Worm (Caenorhabditis elegans) whole organism, young adult: ENCODE results near the gene C05D2.8.

Experiments
- F23B12.7 ChIP-seq: sonication (generic microtip); optimal IDR thresholded peaks from 2 replicates; lab custom pipeline; 2017; ENCODE audit warnings: missing genetic modification characterization, mild to moderate bottlenecking, missing compliant biosample characterization, antibody characterized with exemption, moderate library complexity; ENCODE audit not compliant: insufficient read depth
- F52B5.7 ChIP-seq: sonication (generic microtip); optimal IDR thresholded peaks from 2 replicates; lab custom pipeline; 2016; ENCODE audit warnings: mild to moderate bottlenecking, missing genetic modification characterization, missing compliant biosample characterization
- F55B11.4 ChIP-seq: sonication (generic microtip); optimal IDR thresholded peaks from 2 replicates; lab custom pipeline; 2016; ENCODE audit warnings: missing compliant biosample characterization, missing genetic modification characterization, borderline replicate concordance; ENCODE audit not compliant: insufficient read depth
- F57A8.1 ChIP-seq: fragments of 200-800 bp; sonication (Bioruptor generic); optimal IDR thresholded peaks from 2 replicates; lab custom pipeline; 2018; ENCODE audit warnings: mild to moderate bottlenecking, missing genetic modification characterization, moderate library complexity, missing compliant biosample characterization
- K12H6.12 ChIP-seq: fragments of 200-800 bp; sonication (Bioruptor generic); optimal IDR thresholded peaks from 2 replicates; lab custom pipeline; 2018; ENCODE audit warnings: mild to moderate bottlenecking, missing genetic modification characterization, missing compliant biosample characterization
- Y53G8AR.9 ChIP-seq: fragments of 200-800 bp; sonication (Bioruptor generic); conservative IDR thresholded peaks from 2 replicates; pipeline ENCODE4 v1.3.6; 2022; ENCODE audit warnings: missing genetic modification reagents, missing genetic modification characterization, missing compliant biosample characterization
- Y67H2A.10 ChIP-seq: fragments of 200-800 bp; sonication (Bioruptor generic); conservative IDR thresholded peaks from 2 replicates; pipeline ENCODE4 v1.3.6; 2022; ENCODE audit warnings: missing genetic modification reagents, missing genetic modification characterization, missing compliant biosample characterization
- Y79H2A.3 ChIP-seq: fragments of 200-800 bp; sonication (Bioruptor generic); conservative IDR thresholded peaks from 2 replicates; pipeline ENCODE4 v1.3.6; 2022; ENCODE audit warnings: missing genetic modification reagents, missing genetic modification characterization, missing compliant biosample characterization
- Y95B8A.8 ChIP-seq: fragments of 200-800 bp; sonication (Bioruptor generic); IDR thresholded peaks from 2 replicates; pipeline ENCODE4 v1.3.6; 2022; ENCODE audit warnings: missing genetic modification reagents, missing genetic modification characterization, missing compliant biosample characterization
- athp-1 ChIP-seq: sonication (generic microtip); optimal IDR thresholded peaks from 2 replicates; lab custom pipeline; 2017; ENCODE audit warnings: mild to moderate bottlenecking, missing genetic modification characterization, missing compliant biosample characterization
- ceh-100 ChIP-seq: fragments of 200-800 bp; sonication (Bioruptor generic); IDR thresholded peaks from 2 replicates; pipeline ENCODE4 v1.3.6; 2022; ENCODE audit warnings: missing genetic modification reagents, missing genetic modification characterization, missing compliant biosample characterization
- dox-1 ChIP-seq: fragments of 200-800 bp; sonication (Bioruptor generic); IDR thresholded peaks from 2 replicates; pipeline ENCODE4 v1.3.6; 2022; ENCODE audit warnings: missing genetic modification reagents, missing genetic modification characterization, missing compliant biosample characterization
- efl-1 ChIP-seq: fragments of 150-350 bp; optimal IDR thresholded peaks from 2 replicates; lab custom pipeline; 2014; ENCODE audit warnings: missing biosample characterization, missing genetic modification reagents, missing genetic modification characterization
- ekl-4 ChIP-seq: fragments of 200-800 bp; sonication (Bioruptor generic); IDR thresholded peaks from 2 replicates; pipeline ENCODE4 v1.3.6; 2022; ENCODE audit warnings: missing genetic modification reagents, missing genetic modification characterization, missing compliant biosample characterization
- ets-4 ChIP-seq: fragments of 200-800 bp; sonication (Bioruptor generic); optimal IDR thresholded peaks from 2 replicates; lab custom pipeline; 2018; ENCODE audit warnings: mild to moderate bottlenecking, missing genetic modification characterization, missing compliant biosample characterization
- fkh-3 ChIP-seq: sonication (generic microtip); optimal IDR thresholded peaks from 2 replicates; lab custom pipeline; 2016; ENCODE audit warnings: mild to moderate bottlenecking, missing genetic modification characterization, missing compliant biosample characterization
- hmg-1.2 ChIP-seq: fragments of 200-800 bp; sonication (Bioruptor generic); IDR thresholded peaks from 2 replicates; pipeline ENCODE4 v1.3.6; 2022; ENCODE audit warnings: missing genetic modification reagents, missing genetic modification characterization, missing compliant biosample characterization
- hmg-20 ChIP-seq: fragments of 200-800 bp; sonication (Bioruptor generic); IDR thresholded peaks from 2 replicates; pipeline ENCODE4 v1.3.6; 2022; ENCODE audit warnings: missing genetic modification reagents, missing genetic modification characterization, missing compliant biosample characterization
- lin-26 ChIP-seq: fragments of 200-800 bp; sonication (Bioruptor generic); IDR thresholded peaks from 2 replicates; pipeline ENCODE4 v1.3.6; 2022; ENCODE audit warnings: missing genetic modification reagents, missing genetic modification characterization, missing compliant biosample characterization
- lin-35 ChIP-seq, 3 experiments: fragments of 150-350 bp in 2 of 3; sonication (generic microtip) in 1 of 3; optimal IDR thresholded peaks; 2 replicates each; lab custom pipeline; 2014 to 2018; ENCODE audit warnings: missing biosample characterization in 3 of 3, missing genetic modification characterization in 3 of 3, missing genetic modification reagents in 3 of 3
- lin-40 ChIP-seq: sonication (generic microtip); optimal IDR thresholded peaks from 2 replicates; lab custom pipeline; 2016; ENCODE audit warnings: missing genetic modification characterization, mild to moderate bottlenecking, missing compliant biosample characterization, missing genotype, missing genetic modification reagents
- lin-54 ChIP-seq: fragments of 200-800 bp; sonication (Bioruptor generic); optimal IDR thresholded peaks from 2 replicates; lab custom pipeline; 2018; ENCODE audit warnings: mild to moderate bottlenecking, missing genetic modification characterization, missing compliant biosample characterization
- madf-6 ChIP-seq: fragments of 200-800 bp; sonication (Bioruptor generic); IDR thresholded peaks from 2 replicates; pipeline ENCODE4 v1.3.6; 2022; ENCODE audit warnings: missing genetic modification reagents, missing genetic modification characterization, missing compliant biosample characterization
- madf-8 ChIP-seq: fragments of 200-800 bp; sonication (Bioruptor generic); conservative IDR thresholded peaks from 2 replicates; pipeline ENCODE4 v1.3.6; 2022; ENCODE audit warnings: missing genetic modification reagents, missing genetic modification characterization, missing compliant biosample characterization
- mxl-1 ChIP-seq: sonication (generic microtip); optimal IDR thresholded peaks from 2 replicates; lab custom pipeline; 2016; ENCODE audit warnings: missing genetic modification characterization, missing compliant biosample characterization
- nfyb-1 ChIP-seq: fragments of 200-800 bp; sonication (Bioruptor generic); IDR thresholded peaks from 2 replicates; pipeline ENCODE4 v1.3.6; 2022; ENCODE audit warnings: missing genetic modification reagents, missing genetic modification characterization, missing compliant biosample characterization
- rcor-1 ChIP-seq: fragments of 200-800 bp; sonication (Bioruptor generic); IDR thresholded peaks from 2 replicates; pipeline ENCODE4 v1.3.6; 2022; ENCODE audit warnings: missing genetic modification reagents, missing genetic modification characterization, missing compliant biosample characterization
- snpc-4 ChIP-seq, 5 experiments: fragments of 150-350 bp in 1 of 5; sonication (generic microtip) in 4 of 5; optimal IDR thresholded peaks; 2 replicates each; lab custom pipeline; 2014 to 2018; ENCODE audit warnings: missing genetic modification characterization in 5 of 5, missing biosample characterization in 3 of 5, antibody characterized with exemption in 2 of 5, mild to moderate bottlenecking in 2 of 5, missing compliant biosample characterization in 2 of 5, missing genotype in 2 of 5, moderate library complexity in 2 of 5, missing genetic modification reagents in 1 of 5
- tbp1 ChIP-seq: fragments of 200-800 bp; sonication (Bioruptor generic); optimal IDR thresholded peaks from 2 replicates; lab custom pipeline; 2018; ENCODE audit warnings: mild to moderate bottlenecking, missing genetic modification characterization, missing compliant biosample characterization
- tlf-1 ChIP-seq: fragments of 200-800 bp; sonication (Bioruptor generic); optimal IDR thresholded peaks from 2 replicates; lab custom pipeline; 2018; ENCODE audit warnings: mild to moderate bottlenecking, missing genetic modification characterization, missing compliant biosample characterization
- zfh-2 ChIP-seq: fragments of 200-800 bp; sonication (Bioruptor generic); conservative IDR thresholded peaks from 2 replicates; pipeline ENCODE4 v1.3.6; 2022; ENCODE audit warnings: missing genetic modification reagents, missing genetic modification characterization, missing compliant biosample characterization
- ztf-22 ChIP-seq: fragments of 200-800 bp; sonication (Bioruptor generic); optimal IDR thresholded peaks from 2 replicates; lab custom pipeline; 2018; ENCODE audit warnings: mild to moderate bottlenecking, missing genetic modification characterization, moderate library complexity, missing compliant biosample characterization
- ztf-25 ChIP-seq: fragments of 200-800 bp; sonication (Bioruptor generic); IDR thresholded peaks from 2 replicates; pipeline ENCODE4 v1.3.6; 2022; ENCODE audit warnings: missing genetic modification reagents, missing genetic modification characterization, missing compliant biosample characterization
- ztf-6 ChIP-seq: fragments of 200-800 bp; sonication (Bioruptor generic); IDR thresholded peaks from 2 replicates; pipeline ENCODE4 v1.3.6; 2022; ENCODE audit warnings: missing genetic modification reagents, missing genetic modification characterization, missing compliant biosample characterization

Gene C05D2.8

DNA sequence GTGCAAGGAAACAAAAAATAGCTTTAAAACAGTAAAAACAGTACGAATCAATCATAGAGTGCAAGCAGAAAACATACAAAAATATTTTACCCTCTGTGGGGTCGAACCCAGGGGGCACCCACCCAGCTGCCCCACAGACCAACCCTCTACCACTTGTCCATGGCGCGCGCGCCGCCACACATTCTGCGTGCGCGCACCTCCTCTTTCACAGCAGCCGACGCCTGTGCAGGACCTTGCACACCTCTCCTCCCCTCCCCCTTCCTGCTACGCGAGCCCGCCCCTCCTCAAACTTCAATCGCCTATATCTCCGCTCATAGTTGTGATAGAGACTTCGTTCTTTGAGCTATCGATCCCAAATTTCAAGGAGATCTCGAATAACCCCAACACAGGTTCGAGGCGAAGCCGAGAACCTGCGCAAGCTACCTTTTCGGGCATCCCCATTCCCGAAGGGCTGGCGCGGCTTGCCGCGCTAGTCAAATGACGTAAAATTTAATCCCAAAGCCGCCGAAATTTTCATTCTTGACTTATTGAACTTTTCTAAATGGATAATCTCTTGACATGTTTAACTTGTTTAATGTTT, 27.2 kb upstream of the C05D2.8 start (continued):
- TF ChIP-seq zfh-2 (GFP tag; lab: Robert Waterston, UW), result peak; percentile 67
- peak; percentile 86 for TF ChIP-seq lin-26 (GFP tag; lab: Robert Waterston, UW)
- TF ChIP-seq hmg-1.2 (GFP tag; lab: Robert Waterston, UW), result peak; percentile 64
- TF ChIP-seq ztf-25 (GFP tag; lab: Robert Waterston, UW), result peak; percentile 71; the same call in 1 of the 2 replicates
- peak; percentile 95 for TF ChIP-seq madf-6
- peak; percentile 85 for TF ChIP-seq Y79H2A.3 (GFP tag; lab: Robert Waterston, UW)
- peak; percentile 30 for TF ChIP-seq lin-54 (GFP tag; lab: Kevin White, UChicago)

- TF ChIP-seq ceh-100 (GFP tag; lab: Robert Waterston, UW) (no peak), Y67H2A.10 (GFP tag; lab: Robert Waterston, UW) (no peak), rcor-1 (GFP tag; lab: Robert Waterston, UW) (no peak), Y79H2A.3 (GFP tag; lab: Robert Waterston, UW) (no peak), F57A8.1 (no peak)
These were observed 25.0 kb upstream of the C05D2.8 start, which contains the start of gene ckk-1 for ce11 chrIII:5635179-5635578. Gene ckk-1 (plus strand): TSS chrIII:5635479.

DNA sequence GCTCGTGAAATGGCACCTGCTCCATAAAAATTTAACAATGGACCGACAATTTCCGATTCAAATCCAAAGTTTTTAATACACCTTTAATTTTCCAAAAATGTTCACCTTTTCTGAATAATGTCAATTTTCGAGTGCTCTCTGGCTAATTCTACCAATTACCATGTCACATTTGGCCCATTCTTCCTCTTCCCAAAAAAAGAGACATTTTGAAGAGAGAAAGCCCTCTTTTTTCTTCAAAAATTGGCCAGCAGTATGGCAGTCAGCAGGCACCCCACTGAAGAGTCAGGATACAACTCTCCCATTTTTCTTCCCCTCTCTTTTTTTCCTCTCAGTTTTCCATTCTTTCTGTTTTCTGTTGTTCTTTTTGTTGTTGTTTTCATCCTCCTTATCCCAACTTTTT, 24.4 kb upstream of the C05D2.8 start:
- no peak for TF ChIP-seq madf-8 (GFP tag; lab: Robert Waterston, UW)
- no peak for TF ChIP-seq tbp1 (GFP tag; lab: Kevin White, UChicago)
- TF ChIP-seq athp-1, result no peak
- no peak for TF ChIP-seq ekl-4 (GFP tag; lab: Robert Waterston, UW)
- TF ChIP-seq ceh-100 (GFP tag; lab: Robert Waterston, UW), result no peak
- no peak for TF ChIP-seq mxl-1
- TF ChIP-seq Y95B8A.8 (GFP tag; lab: Robert Waterston, UW), result no peak
- no peak for TF ChIP-seq F23B12.7
- no peak for TF ChIP-seq lin-40 (tag; lab: Kevin White, UChicago)
- no peak for TF ChIP-seq snpc-4 (GFP tag; optimal IDR thresholded peaks at IDR 0.05; lab: Kevin White, UChicago)
- TF ChIP-seq snpc-4 (tag; optimal IDR thresholded peaks at IDR 0.05; lab: Kevin White, UChicago), result no peak
- no peak for TF ChIP-seq lin-54 (GFP tag; lab: Kevin White, UChicago)
- no peak for TF ChIP-seq dox-1
- no peak for TF ChIP-seq tlf-1
- no peak for TF ChIP-seq K12H6.12
- TF ChIP-seq nfyb-1 (GFP tag; lab: Robert Waterston, UW), result no peak
- no peak for TF ChIP-seq hmg-1.2 (GFP tag; lab: Robert Waterston, UW)
- TF ChIP-seq F52B5.7 (tag; lab: Kevin White, UChicago), result no peak
- TF ChIP-seq ets-4 (GFP tag; lab: Kevin White, UChicago), result no peak

ce11 chrIII:5632426-5632976, 22.4 kb upstream of the C05D2.8 start:
- no peak for TF ChIP-seq hmg-20 (GFP tag; lab: Robert Waterston, UW)
- TF ChIP-seq ztf-6, result no peak
- no peak for TF ChIP-seq fkh-3 (tag; lab: Kevin White, UChicago)
- TF ChIP-seq ztf-22, result no peak
- TF ChIP-seq lin-35 (GFP tag; optimal IDR thresholded peaks at IDR 0.05; lab: Kevin White, UChicago), result peak in 1 of 3 experiments; percentile 10
- TF ChIP-seq Y53G8AR.9 (GFP tag; lab: Robert Waterston, UW), result no peak
- no peak for TF ChIP-seq F55B11.4 (tag; lab: Kevin White, UChicago)
- no peak for TF ChIP-seq efl-1
- no peak for TF ChIP-seq mxl-1
- TF ChIP-seq hmg-1.2 (GFP tag; lab: Robert Waterston, UW), result no peak
- 0 out of 2 replicates have a peak, but pooled peaks have one; percentile 35 for TF ChIP-seq nfyb-1 (GFP tag; lab: Robert Waterston, UW)
- TF ChIP-seq snpc-4 (GFP tag; optimal IDR thresholded peaks at IDR 0.05; lab: Kevin White, UChicago), result peak; percentile 50
- peak; percentile 48 to 82 (median 80) for TF ChIP-seq snpc-4 (tag; optimal IDR thresholded peaks at IDR 0.05; lab: Kevin White, UChicago)
